Worm (Caenorhabditis elegans) whole organism, L1 larva: ENCODE results near the gene T13C5.10.

Experiments used
- C16A3.4 ChIP-seq: fragments of 150-350 bp; optimal IDR thresholded peaks from 2 replicates; lab custom pipeline; 2014; ENCODE audit warnings: missing biosample characterization, missing genetic modification characterization
- aha-1 ChIP-seq: fragments of 150-350 bp; optimal IDR thresholded peaks from 2 replicates; lab custom pipeline; 2014; ENCODE audit warnings: missing biosample characterization, missing genetic modification characterization
- aly-2 ChIP-seq: fragments of 150-350 bp; optimal IDR thresholded peaks from 2 replicates; lab custom pipeline; 2014; ENCODE audit warnings: missing biosample characterization, missing genetic modification characterization
- ama-1 ChIP-seq: fragments of 150-350 bp; optimal IDR thresholded peaks from 2 replicates; lab custom pipeline; 2014
- ceh-63 ChIP-seq: fragments of 200-800 bp; sonication (Bioruptor generic); optimal IDR thresholded peaks from 2 replicates; lab custom pipeline; 2018; ENCODE audit warnings: mild to moderate bottlenecking, missing genetic modification characterization, missing compliant biosample characterization
- ceh-8 ChIP-seq: fragments of 200-800 bp; sonication (Bioruptor generic); optimal IDR thresholded peaks from 2 replicates; lab custom pipeline; 2018; ENCODE audit warnings: mild to moderate bottlenecking, missing genetic modification characterization, moderate library complexity, missing compliant biosample characterization
- ceh-82 ChIP-seq, 3 experiments: fragments of 150-350 bp in 1 of 3; sonication (generic microtip) in 2 of 3; optimal IDR thresholded peaks; 2 replicates each; lab custom pipeline; 2014 to 2017; ENCODE audit warnings: missing biosample characterization in 3 of 3, missing genetic modification characterization in 3 of 3
- ceh-88 ChIP-seq: fragments of 200-800 bp; sonication (Bioruptor generic); IDR thresholded peaks from 2 replicates; pipeline ENCODE4 v1.3.6; 2022; ENCODE audit warnings: missing genetic modification characterization, missing compliant biosample characterization
- ceh-90 ChIP-seq: sonication (generic microtip); optimal IDR thresholded peaks from 2 replicates; lab custom pipeline; 2016; ENCODE audit warnings: missing genetic modification characterization, missing compliant biosample characterization
- dpl-1 ChIP-seq, 3 experiments: fragments of 150-350 bp in 2 of 3; sonication (generic microtip) in 1 of 3; optimal IDR thresholded peaks; 2 replicates each; lab custom pipeline; 2014 to 2017; ENCODE audit warnings: missing biosample characterization in 3 of 3, missing genetic modification characterization in 3 of 3, missing genetic modification reagents in 3 of 3
- dsc-1 ChIP-seq: sonication (generic microtip); optimal IDR thresholded peaks from 2 replicates; lab custom pipeline; 2016; ENCODE audit warnings: mild to moderate bottlenecking, missing genetic modification characterization, missing compliant biosample characterization
- efl-1 ChIP-seq, 4 experiments: fragments of 150-350 bp; optimal IDR thresholded peaks in 3 of 4; peaks in 1 of 4; 1 replicate in 1 of 4; 2 replicates in 3 of 4; lab custom pipeline; 2014; ENCODE audit warnings: missing biosample characterization in 2 of 4, missing genetic modification characterization in 2 of 4, missing genetic modification reagents in 2 of 4
- efl-3 ChIP-seq: fragments of 200-800 bp; sonication (Bioruptor generic); optimal IDR thresholded peaks from 2 replicates; lab custom pipeline; 2018; ENCODE audit warnings: mild to moderate bottlenecking, missing genetic modification characterization, missing compliant biosample characterization
- egl-13 ChIP-seq: sonication (generic microtip); optimal IDR thresholded peaks from 2 replicates; lab custom pipeline; 2016; ENCODE audit warnings: missing genotype, missing genetic modification reagents, missing genetic modification characterization, missing compliant biosample characterization
- elt-2 ChIP-seq: sonication (generic microtip); optimal IDR thresholded peaks from 2 replicates; lab custom pipeline; 2016; ENCODE audit warnings: missing genetic modification characterization, mild to moderate bottlenecking, inconsistent platforms, missing compliant biosample characterization, missing genetic modification reagents
- fkh-10 ChIP-seq: sonication (generic microtip); optimal IDR thresholded peaks from 2 replicates; lab custom pipeline; 2017; ENCODE audit warnings: missing biosample characterization, missing genetic modification reagents, missing genetic modification characterization
- hlh-4 ChIP-seq: sonication (generic microtip); optimal IDR thresholded peaks from 2 replicates; lab custom pipeline; 2016; ENCODE audit warnings: mild to moderate bottlenecking, missing genetic modification characterization, missing compliant biosample characterization
- isw-1 ChIP-seq: fragments of 200-800 bp; sonication (Bioruptor generic); IDR thresholded peaks from 2 replicates; pipeline ENCODE4 v1.3.6; 2022; ENCODE audit warnings: missing genetic modification characterization, missing compliant biosample characterization
- jun-1 ChIP-seq: fragments of 150-350 bp; optimal IDR thresholded peaks from 2 replicates; lab custom pipeline; 2014; ENCODE audit warnings: missing biosample characterization, missing genetic modification reagents, missing genetic modification characterization
- lin-14 ChIP-seq: fragments of 200-800 bp; sonication (Bioruptor generic); optimal IDR thresholded peaks from 2 replicates; lab custom pipeline; 2018; ENCODE audit warnings: mild to moderate bottlenecking, missing genetic modification characterization, moderate library complexity, missing compliant biosample characterization
- lin-15B ChIP-seq: fragments of 150-350 bp; sonication (generic microtip); optimal IDR thresholded peaks from 3 replicates; lab custom pipeline; 2014; ENCODE audit warnings: missing biosample characterization, missing genetic modification characterization
- lin-35 ChIP-seq, 2 experiments: fragments of 150-350 bp; optimal IDR thresholded peaks; 2 replicates each; lab custom pipeline; 2014; ENCODE audit warnings: missing biosample characterization in 2 of 2, missing genetic modification characterization in 2 of 2, missing genetic modification reagents in 2 of 2
- lir-3 ChIP-seq: sonication (generic microtip); optimal IDR thresholded peaks from 2 replicates; lab custom pipeline; 2016; ENCODE audit warnings: mild to moderate bottlenecking, missing genetic modification characterization, moderate library complexity, missing compliant biosample characterization; ENCODE audit not compliant: poor library complexity
- mdl-1 ChIP-seq, 2 experiments: fragments of 150-350 bp; optimal IDR thresholded peaks; 2 replicates each; lab custom pipeline; 2014 to 2017; ENCODE audit warnings: missing biosample characterization in 2 of 2, missing genetic modification characterization in 2 of 2, inconsistent platforms in 1 of 2
- mef-2 ChIP-seq: fragments of 150-350 bp; optimal IDR thresholded peaks from 2 replicates; lab custom pipeline; 2014; ENCODE audit warnings: missing biosample characterization, missing genetic modification characterization
- mep-1 ChIP-seq: fragments of 150-350 bp; optimal IDR thresholded peaks from 2 replicates; lab custom pipeline; 2014; ENCODE audit warnings: missing biosample characterization, missing genetic modification characterization
- nhr-237 ChIP-seq: fragments of 150-350 bp; optimal IDR thresholded peaks from 2 replicates; lab custom pipeline; 2014; ENCODE audit warnings: missing biosample characterization, missing genetic modification characterization
- nhr-28 ChIP-seq: fragments of 150-350 bp; optimal IDR thresholded peaks from 2 replicates; lab custom pipeline; 2014; ENCODE audit warnings: missing biosample characterization, missing genetic modification characterization
- nhr-76 ChIP-seq: sonication (generic microtip); optimal IDR thresholded peaks from 2 replicates; lab custom pipeline; 2017; ENCODE audit warnings: missing biosample characterization, missing genetic modification characterization
- nhr-77 ChIP-seq: fragments of 150-350 bp; optimal IDR thresholded peaks from 2 replicates; lab custom pipeline; 2014; ENCODE audit warnings: missing biosample characterization, missing genetic modification characterization
- nhr-85 ChIP-seq: sonication (generic microtip); peaks from one replicate; lab custom pipeline; 2016; ENCODE audit warnings: missing genetic modification characterization, inconsistent platforms, missing compliant biosample characterization
- skn-1 ChIP-seq: fragments of 150-350 bp; optimal IDR thresholded peaks from 2 replicates; lab custom pipeline; 2014; ENCODE audit warnings: missing biosample characterization, missing genetic modification characterization
- sptf-1 ChIP-seq: fragments of 150-350 bp; optimal IDR thresholded peaks from 2 replicates; lab custom pipeline; 2014; ENCODE audit warnings: missing biosample characterization, missing genetic modification characterization
- tlp-1 ChIP-seq: fragments of 150-350 bp; optimal IDR thresholded peaks from 2 replicates; lab custom pipeline; 2014; ENCODE audit warnings: missing biosample characterization, missing genetic modification characterization
- unc-130 ChIP-seq: fragments of 150-350 bp; optimal IDR thresholded peaks from 2 replicates; lab custom pipeline; 2017; ENCODE audit warnings: missing biosample characterization, missing genetic modification characterization, inconsistent platforms
- unc-62 ChIP-seq: fragments of 150-350 bp; optimal IDR thresholded peaks from 2 replicates; lab custom pipeline; 2014; ENCODE audit warnings: missing biosample characterization, missing genetic modification reagents, missing genetic modification characterization
- unc-86 ChIP-seq: sonication (generic microtip); optimal IDR thresholded peaks from 2 replicates; lab custom pipeline; 2016; ENCODE audit warnings: missing genetic modification characterization, missing compliant biosample characterization
- unc-98 ChIP-seq: fragments of 200-800 bp; sonication (Bioruptor generic); IDR thresholded peaks from 2 replicates; pipeline ENCODE4 v1.3.6; 2022; ENCODE audit warnings: missing genetic modification characterization, missing compliant biosample characterization
- zag-1 ChIP-seq: fragments of 150-350 bp; optimal IDR thresholded peaks from 2 replicates; lab custom pipeline; 2014; ENCODE audit warnings: missing biosample characterization, missing genetic modification characterization
- ztf-11 ChIP-seq, 2 experiments: sonication (generic microtip); optimal IDR thresholded peaks; 2 replicates each; lab custom pipeline; 2016 to 2017; ENCODE audit warnings: missing genetic modification characterization in 2 of 2, missing biosample characterization in 1 of 2, missing compliant biosample characterization in 1 of 2

Gene T13C5.10

DNA sequence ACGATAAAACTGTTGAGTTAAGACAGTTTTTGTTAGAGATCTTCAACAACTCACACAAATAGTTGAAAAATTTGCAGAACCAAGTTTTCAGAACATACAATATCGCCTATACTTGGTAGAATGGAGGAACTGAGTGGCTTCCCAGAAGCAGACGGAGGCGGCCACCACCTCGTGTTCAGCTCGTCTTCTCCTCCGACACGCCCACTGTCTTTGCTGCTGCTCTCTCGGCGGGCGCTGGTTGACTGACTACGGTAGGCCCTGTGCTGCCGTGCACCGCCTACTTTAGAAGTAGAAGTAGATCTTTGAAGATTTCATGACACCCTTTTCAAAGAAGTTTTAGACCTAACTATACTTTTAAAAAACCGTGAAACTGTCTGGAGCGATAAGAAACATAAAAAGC is 25.9 kb upstream of the T13C5.10 start:
- no peak for TF ChIP-seq dpl-1 (GFP tag; optimal IDR thresholded peaks at IDR 0.05; lab: Kevin White, UChicago)
- no peak for TF ChIP-seq unc-98 (GFP tag; lab: Robert Waterston, UW)
- no peak for TF ChIP-seq lin-35 (GFP tag; optimal IDR thresholded peaks at IDR 0.05; lab: Kevin White, UChicago)
- no peak for TF ChIP-seq ceh-8
- no peak for TF ChIP-seq nhr-237 (tag; lab: Kevin White, UChicago)
- no peak for TF ChIP-seq isw-1 (GFP tag; lab: Robert Waterston, UW)
- no peak for TF ChIP-seq mep-1
- no peak for TF ChIP-seq ceh-63
- TF ChIP-seq C16A3.4 (tag; lab: Kevin White, UChicago) = no peak
- no peak for TF ChIP-seq mef-2
- TF ChIP-seq sptf-1 (tag; lab: Kevin White, UChicago) = no peak
- no peak for TF ChIP-seq efl-1 (optimal IDR thresholded peaks at IDR 0.05; lab: Kevin White, UChicago)
- no peak for TF ChIP-seq efl-1 (GFP tag; optimal IDR thresholded peaks at IDR 0.05 in 1 of 2; lab: Kevin White, UChicago)
- TF ChIP-seq dsc-1 = no peak
- TF ChIP-seq lir-3 = no peak

DNA sequence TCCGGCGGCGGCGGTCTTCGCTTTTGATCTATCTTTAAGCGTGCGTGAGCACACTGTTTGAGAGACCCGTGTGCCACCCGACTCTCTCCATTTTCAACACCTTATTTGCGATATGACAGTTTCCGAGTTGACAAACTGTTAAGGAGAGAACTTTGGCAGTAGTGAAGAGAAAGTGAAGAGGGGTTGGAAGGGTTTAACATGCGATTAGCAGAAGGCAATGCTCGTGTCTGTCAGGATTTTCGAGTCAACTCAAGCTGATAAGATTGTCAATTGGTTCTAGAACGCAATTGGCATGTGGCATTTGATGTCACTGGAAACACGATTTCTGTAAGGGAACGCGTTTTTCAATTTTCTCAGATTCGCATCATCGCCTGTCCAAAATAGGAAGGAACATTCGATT is 20.6 kb upstream of the T13C5.10 start:
- TF ChIP-seq ama-1 (lab: Kevin White, UChicago) (no peak), skn-1 (tag; lab: Kevin White, UChicago) (no peak), nhr-237 (tag; lab: Kevin White, UChicago) (no peak), aly-2 (tag; lab: Kevin White, UChicago) (no peak), lin-14 (GFP tag; lab: Kevin White, UChicago) (no peak), ceh-90 (tag; lab: Kevin White, UChicago) (no peak), ceh-88 (no peak), mdl-1 (tag; optimal IDR thresholded peaks at IDR 0.05; lab: Kevin White, UChicago) (no peak), unc-86 (tag; lab: Kevin White, UChicago) (no peak), lin-35 (GFP tag; optimal IDR thresholded peaks at IDR 0.05; lab: Kevin White, UChicago) (no peak), nhr-77 (no peak), lin-15B (tag; lab: Kevin White, UChicago) (no peak), unc-130 (tag; lab: Kevin White, UChicago) (no peak), fkh-10 (GFP tag; lab: Kevin White, UChicago) (no peak), nhr-76 (tag; lab: Kevin White, UChicago) (no peak)

DNA sequence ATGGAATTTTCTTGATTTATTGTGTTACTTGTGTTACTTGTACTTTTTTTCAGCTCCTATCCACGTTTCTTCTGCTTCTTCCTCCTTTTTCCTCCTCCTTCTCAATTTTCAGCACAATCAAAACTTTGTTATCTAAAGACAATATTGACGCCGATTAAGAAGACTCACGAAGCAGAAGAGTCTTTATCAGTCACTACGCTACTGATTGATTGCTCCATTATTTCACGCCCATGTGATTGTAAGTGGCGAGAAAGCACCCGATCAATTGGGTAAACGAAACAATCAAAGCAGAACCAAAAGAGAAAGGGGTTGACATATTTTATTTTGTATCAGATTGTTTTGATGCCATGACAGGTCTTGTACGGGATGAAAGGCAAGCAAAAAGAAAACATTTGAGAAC is 18.7 kb upstream of the T13C5.10 start, which contains the start of gene T25B2.2:
TSS of gene T25B2.2 (plus strand) at position 392 of the 400 bp plus-strand sequence.
- TF ChIP-seq jun-1 (tag; lab: Kevin White, UChicago) (peak; percentile 21), lin-35 (GFP tag; optimal IDR thresholded peaks at IDR 0.05; lab: Kevin White, UChicago) (peak in 1 of 2 experiments; percentile 40), elt-2 (tag; lab: Kevin White, UChicago) (peak; percentile 92), nhr-85 (tag; lab: Kevin White, UChicago) (no peak)

DNA sequence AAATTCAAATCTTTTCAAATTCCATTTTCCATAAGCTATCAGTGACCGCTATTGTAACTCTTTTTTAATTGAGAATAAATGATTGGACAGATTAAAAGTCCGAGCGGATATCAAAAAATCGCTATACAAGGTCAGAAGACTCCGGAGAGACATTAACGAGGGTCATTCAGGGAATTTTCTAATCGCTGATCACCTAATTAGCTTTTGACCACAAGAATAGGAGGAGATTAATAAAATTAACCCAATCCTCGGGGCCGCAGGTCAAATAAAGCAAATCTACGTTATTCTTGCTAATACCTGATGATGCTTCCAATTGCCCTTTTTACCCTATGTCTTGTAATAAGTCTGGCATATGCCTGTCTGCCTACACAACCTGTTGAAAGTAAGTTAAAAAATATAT is 14.3 kb upstream of the T13C5.10 start, which contains the start of gene T25B2.1:
TSS of gene T25B2.1 (plus strand) at position 301 of the 400 bp plus-strand sequence.
- no peak for TF ChIP-seq hlh-4 (tag; lab: Kevin White, UChicago)
- TF ChIP-seq ztf-11 (tag; optimal IDR thresholded peaks at IDR 0.05; lab: Kevin White, UChicago) = no peak
- TF ChIP-seq zag-1 (tag; lab: Kevin White, UChicago) = no peak
- TF ChIP-seq fkh-10 (GFP tag; lab: Kevin White, UChicago) = no peak
- no peak for TF ChIP-seq egl-13
- no peak for TF ChIP-seq unc-62 (GFP tag; lab: Kevin White, UChicago)
- no peak for TF ChIP-seq dpl-1 (GFP tag; optimal IDR thresholded peaks at IDR 0.05; lab: Kevin White, UChicago)
- no peak for TF ChIP-seq lin-35 (GFP tag; optimal IDR thresholded peaks at IDR 0.05; lab: Kevin White, UChicago)
- no peak for TF ChIP-seq skn-1 (tag; lab: Kevin White, UChicago)
- TF ChIP-seq efl-3 (GFP tag; lab: Kevin White, UChicago) = no peak
- no peak for TF ChIP-seq lir-3
- TF ChIP-seq ceh-82 (tag; optimal IDR thresholded peaks at IDR 0.05; lab: Kevin White, UChicago) = no peak
- no peak for TF ChIP-seq nhr-28 (tag; lab: Kevin White, UChicago)
- TF ChIP-seq aly-2 (tag; lab: Kevin White, UChicago) = no peak
- no peak for TF ChIP-seq aha-1 (tag; lab: Kevin White, UChicago)
- TF ChIP-seq tlp-1 (tag; lab: Kevin White, UChicago) = no peak
- no peak for TF ChIP-seq ceh-63
- TF ChIP-seq unc-130 (tag; lab: Kevin White, UChicago) = no peak
